Fruit fly (Drosophila melanogaster): ENCODE data around the gene mRpS18B.

mRpS18B gene

DNA sequence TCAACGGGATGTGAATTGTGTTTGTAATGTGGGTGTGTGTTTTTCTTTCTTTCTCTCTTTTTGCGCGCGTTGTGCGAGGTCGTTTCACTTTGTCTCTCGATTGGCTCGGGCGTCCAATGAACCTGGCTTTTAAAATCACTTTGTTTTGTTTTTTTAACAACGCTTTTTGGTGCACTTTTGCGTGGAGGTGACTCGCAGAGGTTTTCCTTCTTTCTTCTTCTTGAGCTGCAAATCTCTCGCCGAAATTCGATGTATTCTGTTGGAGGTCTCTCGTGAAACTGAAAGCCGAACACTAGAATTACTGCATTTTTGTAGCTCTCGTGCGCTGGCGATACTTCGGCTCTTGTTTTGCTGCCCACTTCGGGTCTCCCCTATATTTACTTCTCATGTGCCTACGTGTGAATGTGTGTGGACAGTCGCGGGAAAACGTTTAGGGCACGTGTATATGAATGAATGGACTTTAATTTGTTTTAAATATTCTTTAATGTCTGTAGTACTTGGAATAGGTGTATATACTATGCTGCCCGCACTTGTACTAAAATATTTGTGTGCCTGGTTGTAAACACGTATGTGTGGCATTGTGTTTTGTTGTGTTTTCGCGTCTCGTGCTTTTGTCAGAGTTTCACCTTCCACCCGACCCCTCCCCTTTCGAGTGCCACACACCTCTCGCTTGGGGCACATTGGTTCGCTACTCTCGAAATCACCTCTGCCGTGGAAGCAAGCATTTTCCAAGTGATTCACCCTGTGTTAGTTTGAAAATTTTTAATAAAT, 12.1 kb downstream of the mRpS18B start, which contains the start of gene fok (continued):
- TF ChIP-seq Vsx2 (GFP tag; optimal IDR thresholded peaks at IDR 0.05; ENCODE audit: partially characterized antibody) (no peak), br (GFP tag; optimal IDR thresholded peaks at IDR 0.05) (peak; percentile 99)

DNA sequence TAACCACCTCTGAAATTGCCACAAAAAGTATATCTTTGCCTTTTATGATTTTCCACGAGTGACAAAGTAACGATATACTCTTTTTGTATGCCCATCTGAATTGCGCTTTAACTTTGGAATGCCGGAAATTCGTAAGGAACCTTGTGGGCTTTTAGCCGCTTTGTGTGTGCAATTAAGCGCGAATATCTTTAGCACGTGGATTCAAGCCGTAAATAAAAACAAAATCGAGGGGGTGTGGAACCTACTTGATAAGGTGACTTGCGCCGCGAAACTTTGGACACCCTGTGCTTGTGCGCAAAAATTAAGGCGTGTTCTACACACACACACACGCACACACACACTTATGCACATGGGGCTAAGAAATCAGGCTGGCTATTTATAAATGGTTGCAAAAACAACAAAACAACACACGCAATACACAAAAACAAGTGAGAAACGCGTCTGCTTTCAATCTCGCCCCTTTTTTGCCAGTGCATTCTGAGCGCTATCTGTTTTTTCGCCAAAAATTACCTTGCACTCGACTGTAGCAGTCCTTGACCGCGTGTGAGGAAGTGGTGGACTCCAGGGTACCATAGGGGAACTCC, 12.9 kb downstream of the mRpS18B start:
- TF ChIP-seq Hr78 (GFP tag; optimal IDR thresholded peaks at IDR 0.05), result no peak
- TF ChIP-seq fru (GFP tag; optimal IDR thresholded peaks at IDR 0.05), result no peak
- no peak for TF ChIP-seq h (GFP tag; optimal IDR thresholded peaks at IDR 0.05)
- no peak for TF ChIP-seq CrebA (GFP tag; optimal IDR thresholded peaks at IDR 0.05; ENCODE audit: borderline replicate concordance)
- TF ChIP-seq rgr (GFP tag; optimal IDR thresholded peaks at IDR 0.05), result no peak
- TF ChIP-seq CG32264 (GFP tag; optimal IDR thresholded peaks at IDR 0.05), result no peak

DNA sequence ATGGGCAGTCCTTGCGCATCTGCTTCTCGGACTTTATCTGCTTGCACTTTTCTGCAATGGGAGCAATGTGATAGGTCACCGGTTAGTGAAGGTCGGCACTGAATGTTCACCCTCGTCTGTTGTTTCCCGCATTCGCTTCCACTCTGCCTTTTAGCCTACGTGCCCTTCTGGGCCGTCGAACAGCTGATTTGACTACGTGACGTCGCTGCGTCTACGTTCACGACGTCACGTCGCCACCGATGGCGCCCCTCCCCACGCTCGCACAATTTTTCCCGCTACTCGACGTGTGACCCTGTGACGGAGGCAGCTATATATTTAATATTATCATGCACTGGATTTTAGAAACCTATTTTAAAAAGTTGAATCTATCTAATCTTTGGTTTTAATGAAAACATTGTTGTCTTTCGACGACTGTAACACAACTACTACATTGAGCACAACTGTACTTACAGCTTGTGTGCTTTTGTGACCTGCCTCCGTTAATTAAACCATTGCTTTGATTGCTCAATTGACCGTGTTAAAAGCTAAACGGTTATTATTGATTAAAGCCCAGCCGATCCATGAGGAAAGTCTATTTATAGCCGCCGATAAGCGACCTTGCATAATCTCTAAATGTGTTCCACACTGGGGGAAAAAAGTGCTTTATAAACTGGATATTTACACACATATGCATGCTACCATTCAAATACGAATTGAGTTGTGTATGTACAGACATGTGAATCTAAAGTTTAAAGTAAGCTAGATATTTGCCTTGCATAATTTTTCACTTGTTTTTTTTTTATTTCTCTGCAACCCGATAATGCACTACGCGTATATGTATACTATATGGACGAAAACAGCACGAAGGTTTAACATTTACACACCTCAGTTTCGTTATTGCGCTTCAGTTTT, 13.8 kb downstream of the mRpS18B start:
- peak; percentile 22 for TF ChIP-seq br (GFP tag; optimal IDR thresholded peaks at IDR 0.05)
- no peak for TF ChIP-seq dl (GFP tag; optimal IDR thresholded peaks at IDR 0.05; ENCODE audit: insufficient read depth in 1 of 2, partially characterized antibody in 2 of 2)
- no peak for TF ChIP-seq N (GFP tag; optimal IDR thresholded peaks at IDR 0.05)
- TF ChIP-seq Jra (GFP tag; optimal IDR thresholded peaks at IDR 0.05), result no peak
- TF ChIP-seq usp (GFP tag; optimal IDR thresholded peaks at IDR 0.05), result no peak
- TF ChIP-seq psq (GFP tag; optimal IDR thresholded peaks at IDR 0.05), result peak; percentile 8
- peak; percentile 47 for TF ChIP-seq h (GFP tag; optimal IDR thresholded peaks at IDR 0.05)
- TF ChIP-seq GATAd (GFP tag; optimal IDR thresholded peaks at IDR 0.05), result no peak
- peak; percentile 21 for TF ChIP-seq brk (GFP tag; optimal IDR thresholded peaks at IDR 0.05)
- TF ChIP-seq dsf (GFP tag; optimal IDR thresholded peaks at IDR 0.05; ENCODE audit: borderline replicate concordance), result no peak
- TF ChIP-seq Rel (GFP tag; optimal IDR thresholded peaks at IDR 0.05), result no peak
- TF ChIP-seq Rel (tag; optimal IDR thresholded peaks at IDR 0.05), result no peak
- TF ChIP-seq lola (GFP tag; optimal IDR thresholded peaks at IDR 0.05), result no peak
- no peak for TF ChIP-seq pan (optimal IDR thresholded peaks at IDR 0.05)
- no peak for TF ChIP-seq sage (GFP tag; optimal IDR thresholded peaks at IDR 0.05)
- peak; percentile 39 for TF ChIP-seq ey (GFP tag; optimal IDR thresholded peaks at IDR 0.05)
- TF ChIP-seq jim (GFP tag; optimal IDR thresholded peaks at IDR 0.05), result no peak
- peak; percentile 22 for TF ChIP-seq HLH106 (tag; optimal IDR thresholded peaks at IDR 0.05)
- no peak for TF ChIP-seq sv (GFP tag; optimal IDR thresholded peaks at IDR 0.05)
- TF ChIP-seq tai (GFP tag; optimal IDR thresholded peaks at IDR 0.05), result no peak
- no peak for TF ChIP-seq CrebA (GFP tag; optimal IDR thresholded peaks at IDR 0.05; ENCODE audit: borderline replicate concordance)
- peak; percentile 53 for TF ChIP-seq rgr (GFP tag; optimal IDR thresholded peaks at IDR 0.05)
- peak; percentile 25 for TF ChIP-seq dmrt93B (GFP tag; optimal IDR thresholded peaks at IDR 0.05)
- TF ChIP-seq CG9705 (GFP tag; optimal IDR thresholded peaks at IDR 0.05), result no peak
- TF ChIP-seq fru (GFP tag; optimal IDR thresholded peaks at IDR 0.05), result peak; percentile 8
- no peak for TF ChIP-seq CG32264 (GFP tag; optimal IDR thresholded peaks at IDR 0.05)
- TF ChIP-seq OdsH (GFP tag; optimal IDR thresholded peaks at IDR 0.05), result peak; percentile 47
- peak; percentile 33 for TF ChIP-seq Hnf4 (GFP tag; optimal IDR thresholded peaks at IDR 0.05)
- TF ChIP-seq Hr78 (GFP tag; optimal IDR thresholded peaks at IDR 0.05), result no peak
- peak in 1 of 2 experiments; percentile 57 for TF ChIP-seq foxo (GFP tag; optimal IDR thresholded peaks at IDR 0.05)

Data from whole organism, wandering third instar larva.